Fruit fly (Drosophila melanogaster): Measurements from ENCODE around the gene CG32982.

Gene CG32982

dm6 chr2L:9125418-9125928 is at the start of gene CG32982 (continued):
- TF ChIP-seq CG11696 (GFP tag; IDR thresholded peaks at IDR 0.05) (peak; percentile 55; the same call in 1 of the 2 replicates), ap (GFP tag; IDR thresholded peaks at IDR 0.05) (peak; percentile 78), CG31388 (GFP tag; optimal IDR thresholded peaks at IDR 0.05) (peak; percentile 68), Lpt (GFP tag; optimal IDR thresholded peaks at IDR 0.05) (no peak), CG1603 (tag; optimal IDR thresholded peaks at IDR 0.05) (peak; percentile 62), Drgx (GFP tag; IDR thresholded peaks at IDR 0.05) (peak; percentile 89), p53 (GFP tag; optimal IDR thresholded peaks at IDR 0.05) (peak; percentile 37), CG18764 (GFP tag; optimal IDR thresholded peaks at IDR 0.05) (peak; percentile 76), CG6272 (GFP tag; IDR thresholded peaks at IDR 0.05) (peak; percentile 81; the same call in 1 of the 2 replicates), bab2 (GFP tag; optimal IDR thresholded peaks at IDR 0.05) (peak; percentile 84), CG11695 (GFP tag; IDR thresholded peaks at IDR 0.05) (peak; percentile 91), Oaz (GFP tag; IDR thresholded peaks at IDR 0.05) (peak; percentile 75), CG8388 (GFP tag; optimal IDR thresholded peaks at IDR 0.05) (peak; percentile 83), HLH3B (GFP tag; IDR thresholded peaks at IDR 0.05) (peak; percentile 89), CG30020 (tag; optimal IDR thresholded peaks at IDR 0.05) (peak; percentile 76), Adf1 (GFP tag; IDR thresholded peaks at IDR 0.05) (peak; percentile 71), CG7372 (GFP tag; IDR thresholded peaks at IDR 0.05) (peak; percentile 90), Blimp-1 (GFP tag; optimal IDR thresholded peaks at IDR 0.05) (peak; percentile 79), CG15073 (GFP tag; optimal IDR thresholded peaks at IDR 0.05) (peak; percentile 33), caup (GFP tag; optimal IDR thresholded peaks at IDR 0.05; ENCODE audit: severe bottlenecking) (peak; percentile 92), dan (GFP tag; IDR thresholded peaks at IDR 0.05) (no peak), Oli (tag; optimal IDR thresholded peaks at IDR 0.05) (peak; percentile 95), YL-1 (GFP tag; optimal IDR thresholded peaks at IDR 0.05) (peak; percentile 56), Hr51 (GFP tag; optimal IDR thresholded peaks at IDR 0.05) (peak; percentile 76 to 87), CG15479 (GFP tag; optimal IDR thresholded peaks at IDR 0.05) (peak; percentile 51), vfl (GFP tag; optimal IDR thresholded peaks at IDR 0.05) (peak; percentile 77), so (GFP tag; IDR thresholded peaks at IDR 0.05) (peak; percentile 88), fd3F (GFP tag; optimal IDR thresholded peaks at IDR 0.05) (peak; percentile 88), jumu (GFP tag; optimal IDR thresholded peaks at IDR 0.05) (peak; percentile 92), zfh2 (GFP tag; optimal IDR thresholded peaks at IDR 0.05) (peak; percentile 91), gcm2 (GFP tag; optimal IDR thresholded peaks at IDR 0.05) (no peak), Mes4 (GFP tag; optimal IDR thresholded peaks at IDR 0.05) (peak; percentile 88), CG17328 (GFP tag; IDR thresholded peaks at IDR 0.05) (peak; percentile 56), CHES-1-like (GFP tag; optimal IDR thresholded peaks at IDR 0.05) (peak; percentile 88), Dek (tag; optimal IDR thresholded peaks at IDR 0.05) (peak; percentile 61), corto (GFP tag; optimal IDR thresholded peaks at IDR 0.05) (peak; percentile 20), CG1529 (GFP tag; optimal IDR thresholded peaks at IDR 0.05) (peak; percentile 84), sima (GFP tag; optimal IDR thresholded peaks at IDR 0.05) (no peak), dysf (GFP tag; IDR thresholded peaks at IDR 0.05) (peak; percentile 95), CG15696 (tag; optimal IDR thresholded peaks at IDR 0.05) (peak; percentile 89), Bgb (GFP tag; IDR thresholded peaks at IDR 0.05; ENCODE audit: partially characterized antibody) (peak; percentile 66; the same call in 1 of the 2 replicates), D (optimal IDR thresholded peaks at IDR 0.05) (no peak), D (GFP tag; optimal IDR thresholded peaks at IDR 0.05) (peak; percentile 94), slbo (GFP tag; IDR thresholded peaks at IDR 0.05) (peak; percentile 89), CG11560 (tag; IDR thresholded peaks at IDR 0.05) (peak; percentile 81), CG4424 (GFP tag; optimal IDR thresholded peaks at IDR 0.05) (peak; percentile 93), Kr (GFP tag; optimal IDR thresholded peaks at IDR 0.05) (no peak), CG15269 (tag; optimal IDR thresholded peaks at IDR 0.05) (peak; percentile 93), schlank (tag; optimal IDR thresholded peaks at IDR 0.05) (peak; percentile 47), CG33213 (GFP tag; optimal IDR thresholded peaks at IDR 0.05) (peak; percentile 67), Side (GFP tag; optimal IDR thresholded peaks at IDR 0.05) (peak; percentile 58), CTCF (GFP tag; optimal IDR thresholded peaks at IDR 0.05) (peak; percentile 12)

All from whole organism, embryonic.